Worm (Caenorhabditis elegans): ENCODE data around the gene C02G6.3.

ce11 chrV:5912426-5912825 is 32.3 kb downstream of the C02G6.3 start, which contains the start of gene C04E6.13:
- no peak for TF ChIP-seq fax-1 (tag; optimal IDR thresholded peaks at IDR 0.05)
- no peak for TF ChIP-seq ceh-22 (tag; optimal IDR thresholded peaks at IDR 0.05)
- no peak for TF ChIP-seq lin-11 (tag; optimal IDR thresholded peaks at IDR 0.05)
- no peak for TF ChIP-seq hlh-13 (GFP tag; optimal IDR thresholded peaks at IDR 0.05)
- TF ChIP-seq mec-3 (tag; optimal IDR thresholded peaks at IDR 0.05; ENCODE audit: borderline replicate concordance) = no peak
- no peak for TF ChIP-seq npax-4 (tag; optimal IDR thresholded peaks at IDR 0.05)
- no peak for TF ChIP-seq ama-1 (optimal IDR thresholded peaks at IDR 0.05)
- no peak for TF ChIP-seq unc-86 (tag; optimal IDR thresholded peaks at IDR 0.05)
- TF ChIP-seq ceh-6 (GFP tag; optimal IDR thresholded peaks at IDR 0.05) = no peak
- no peak for TF ChIP-seq sox-2 (GFP tag; IDR thresholded peaks at IDR 0.05)
- TF ChIP-seq pag-3 (tag; optimal IDR thresholded peaks at IDR 0.05; ENCODE audit: borderline replicate concordance) = no peak
- no peak for TF ChIP-seq nhr-11 (tag; optimal IDR thresholded peaks at IDR 0.05)
- TF ChIP-seq nfya-1 (tag; optimal IDR thresholded peaks at IDR 0.05) = no peak

All from whole organism, late embryonic.